Fruit fly (Drosophila melanogaster): ENCODE measurements around the gene gwl.

- TF ChIP-seq br (GFP tag; optimal IDR thresholded peaks at IDR 0.05) (no peak), Abd-B (GFP tag; optimal IDR thresholded peaks at IDR 0.05) (no peak), woc (GFP tag; optimal IDR thresholded peaks at IDR 0.05) (no peak), pan (optimal IDR thresholded peaks at IDR 0.05) (no peak), psq (GFP tag; optimal IDR thresholded peaks at IDR 0.05) (no peak), ey (GFP tag; optimal IDR thresholded peaks at IDR 0.05) (no peak), fru (GFP tag; optimal IDR thresholded peaks at IDR 0.05) (no peak), GATAd (GFP tag; optimal IDR thresholded peaks at IDR 0.05) (no peak), usp (GFP tag; optimal IDR thresholded peaks at IDR 0.05) (no peak), lola (GFP tag; optimal IDR thresholded peaks at IDR 0.05) (no peak)
Observed at dm6 chr3R:18798759-18799158, 52.6 kb downstream of the gwl start.
